Worm (Caenorhabditis elegans) whole organism, L1 larva: ENCODE measurements around the gene F08D12.3.

Experiments
- C04F5.9 ChIP-seq: sonication (generic microtip); optimal IDR thresholded peaks from 2 replicates; lab custom pipeline; 2016; ENCODE audit warnings: missing genetic modification characterization, missing compliant biosample characterization
- C34B4.2 ChIP-seq: sonication (generic microtip); optimal IDR thresholded peaks from 2 replicates; lab custom pipeline; 2017; ENCODE audit warnings: mild to moderate bottlenecking, missing genetic modification characterization, missing compliant biosample characterization
- Y116A8C.19 ChIP-seq: sonication (generic microtip); optimal IDR thresholded peaks from 2 replicates; lab custom pipeline; 2016; ENCODE audit warnings: missing compliant biosample characterization, missing genetic modification characterization, borderline replicate concordance
- alr-1 ChIP-seq: fragments of 200-800 bp; sonication (Bioruptor generic); optimal IDR thresholded peaks from 2 replicates; lab custom pipeline; 2018; ENCODE audit warnings: borderline replicate concordance, mild to moderate bottlenecking, missing genetic modification characterization, missing compliant biosample characterization
- ama-1 ChIP-seq: fragments of 150-350 bp; optimal IDR thresholded peaks from 2 replicates; lab custom pipeline; 2014
- ceh-8 ChIP-seq: fragments of 200-800 bp; sonication (Bioruptor generic); optimal IDR thresholded peaks from 2 replicates; lab custom pipeline; 2018; ENCODE audit warnings: mild to moderate bottlenecking, missing genetic modification characterization, moderate library complexity, missing compliant biosample characterization
- ceh-88 ChIP-seq: fragments of 200-800 bp; sonication (Bioruptor generic); IDR thresholded peaks from 2 replicates; pipeline ENCODE4 v1.3.6; 2022; ENCODE audit warnings: missing genetic modification characterization, missing compliant biosample characterization
- ceh-90 ChIP-seq: sonication (generic microtip); optimal IDR thresholded peaks from 2 replicates; lab custom pipeline; 2016; ENCODE audit warnings: missing genetic modification characterization, missing compliant biosample characterization
- ces-1 ChIP-seq: fragments of 150-350 bp; optimal IDR thresholded peaks from 2 replicates; lab custom pipeline; 2014; ENCODE audit warnings: missing biosample characterization, missing genetic modification reagents, missing genetic modification characterization
- dsc-1 ChIP-seq: sonication (generic microtip); optimal IDR thresholded peaks from 2 replicates; lab custom pipeline; 2016; ENCODE audit warnings: mild to moderate bottlenecking, missing genetic modification characterization, missing compliant biosample characterization
- efl-1 ChIP-seq, 4 experiments: fragments of 150-350 bp; optimal IDR thresholded peaks in 3 of 4; peaks in 1 of 4; 1 replicate in 1 of 4; 2 replicates in 3 of 4; lab custom pipeline; 2014; ENCODE audit warnings: missing biosample characterization in 2 of 4, missing genetic modification characterization in 2 of 4, missing genetic modification reagents in 2 of 4
- egl-13 ChIP-seq: sonication (generic microtip); optimal IDR thresholded peaks from 2 replicates; lab custom pipeline; 2016; ENCODE audit warnings: missing genotype, missing genetic modification reagents, missing genetic modification characterization, missing compliant biosample characterization
- egl-27 ChIP-seq, 2 experiments: fragments of 150-350 bp in 1 of 2; sonication (generic microtip); optimal IDR thresholded peaks; 3 replicates each; lab custom pipeline; 2017 to 2018; ENCODE audit warnings: missing biosample characterization in 2 of 2, missing genetic modification characterization in 2 of 2, missing genetic modification reagents in 2 of 2
- elt-2 ChIP-seq: sonication (generic microtip); optimal IDR thresholded peaks from 2 replicates; lab custom pipeline; 2016; ENCODE audit warnings: missing genetic modification characterization, mild to moderate bottlenecking, inconsistent platforms, missing compliant biosample characterization, missing genetic modification reagents
- ets-5 ChIP-seq: fragments of 200-800 bp; sonication (Bioruptor generic); IDR thresholded peaks from 2 replicates; pipeline ENCODE4 v1.3.6; 2022; ENCODE audit warnings: missing genetic modification characterization, missing compliant biosample characterization
- fkh-10 ChIP-seq: sonication (generic microtip); optimal IDR thresholded peaks from 2 replicates; lab custom pipeline; 2017; ENCODE audit warnings: missing biosample characterization, missing genetic modification reagents, missing genetic modification characterization
- grh-1 ChIP-seq: fragments of 200-800 bp; sonication (Bioruptor generic); IDR thresholded peaks from 2 replicates; pipeline ENCODE4 v1.3.6; 2022; ENCODE audit warnings: missing genetic modification reagents, missing genetic modification characterization, missing compliant biosample characterization
- hlh-17 ChIP-seq: fragments of 200-800 bp; sonication (Bioruptor generic); optimal IDR thresholded peaks from 2 replicates; lab custom pipeline; 2018; ENCODE audit warnings: missing genetic modification characterization, mild to moderate bottlenecking, missing compliant biosample characterization, moderate library complexity, borderline replicate concordance
- hpl-2 ChIP-seq: fragments of 150-350 bp; optimal IDR thresholded peaks from 2 replicates; lab custom pipeline; 2014; ENCODE audit warnings: missing biosample characterization, missing genetic modification reagents, missing genetic modification characterization
- isw-1 ChIP-seq: fragments of 200-800 bp; sonication (Bioruptor generic); IDR thresholded peaks from 2 replicates; pipeline ENCODE4 v1.3.6; 2022; ENCODE audit warnings: missing genetic modification characterization, missing compliant biosample characterization
- jun-1 ChIP-seq: fragments of 150-350 bp; optimal IDR thresholded peaks from 2 replicates; lab custom pipeline; 2014; ENCODE audit warnings: missing biosample characterization, missing genetic modification reagents, missing genetic modification characterization
- lin-13 ChIP-seq: fragments of 150-350 bp; optimal IDR thresholded peaks from 2 replicates; lab custom pipeline; 2014; ENCODE audit warnings: missing biosample characterization, missing genetic modification reagents, missing genetic modification characterization
- lin-35 ChIP-seq, 2 experiments: fragments of 150-350 bp; optimal IDR thresholded peaks; 2 replicates each; lab custom pipeline; 2014; ENCODE audit warnings: missing biosample characterization in 2 of 2, missing genetic modification characterization in 2 of 2, missing genetic modification reagents in 2 of 2
- lsy-2 ChIP-seq, 2 experiments: fragments of 150-350 bp; optimal IDR thresholded peaks; 2 replicates each; lab custom pipeline; 2014; ENCODE audit warnings: missing biosample characterization in 2 of 2, missing genetic modification characterization in 2 of 2
- mep-1 ChIP-seq: fragments of 150-350 bp; optimal IDR thresholded peaks from 2 replicates; lab custom pipeline; 2014; ENCODE audit warnings: missing biosample characterization, missing genetic modification characterization
- nhr-11 ChIP-seq: fragments of 150-350 bp; optimal IDR thresholded peaks from 2 replicates; lab custom pipeline; 2014; ENCODE audit warnings: missing biosample characterization, missing genetic modification characterization
- nhr-12 ChIP-seq: sonication (generic microtip); optimal IDR thresholded peaks from 2 replicates; lab custom pipeline; 2017; ENCODE audit warnings: missing biosample characterization, missing genetic modification characterization
- nhr-19 ChIP-seq: fragments of 200-800 bp; sonication (Bioruptor generic); conservative IDR thresholded peaks from 2 replicates; pipeline ENCODE4 v1.3.6; 2022; ENCODE audit warnings: missing genetic modification characterization, missing compliant biosample characterization
- nhr-237 ChIP-seq: fragments of 150-350 bp; optimal IDR thresholded peaks from 2 replicates; lab custom pipeline; 2014; ENCODE audit warnings: missing biosample characterization, missing genetic modification characterization
- nhr-71 ChIP-seq: sonication (generic microtip); optimal IDR thresholded peaks from 2 replicates; lab custom pipeline; 2016; ENCODE audit warnings: mild to moderate bottlenecking, missing genetic modification characterization, moderate library complexity, missing compliant biosample characterization
- nhr-76 ChIP-seq: sonication (generic microtip); optimal IDR thresholded peaks from 2 replicates; lab custom pipeline; 2017; ENCODE audit warnings: missing biosample characterization, missing genetic modification characterization
- nhr-77 ChIP-seq: fragments of 150-350 bp; optimal IDR thresholded peaks from 2 replicates; lab custom pipeline; 2014; ENCODE audit warnings: missing biosample characterization, missing genetic modification characterization
- nhr-84 ChIP-seq: sonication (generic microtip); optimal IDR thresholded peaks from 2 replicates; lab custom pipeline; 2017; ENCODE audit warnings: missing biosample characterization, missing genetic modification characterization
- nhr-85 ChIP-seq: sonication (generic microtip); peaks from one replicate; lab custom pipeline; 2016; ENCODE audit warnings: missing genetic modification characterization, inconsistent platforms, missing compliant biosample characterization
- nhr-90 ChIP-seq: sonication (generic microtip); optimal IDR thresholded peaks from 2 replicates; lab custom pipeline; 2016; ENCODE audit warnings: mild to moderate bottlenecking, missing genetic modification characterization, missing compliant biosample characterization; ENCODE audit not compliant: poor library complexity
- skn-1 ChIP-seq: fragments of 150-350 bp; optimal IDR thresholded peaks from 2 replicates; lab custom pipeline; 2014; ENCODE audit warnings: missing biosample characterization, missing genetic modification characterization
- snpc-4 ChIP-seq: fragments of 150-350 bp; optimal IDR thresholded peaks from 2 replicates; lab custom pipeline; 2014; ENCODE audit warnings: missing biosample characterization, missing genetic modification characterization
- snu-23 ChIP-seq: sonication (generic microtip); optimal IDR thresholded peaks from 2 replicates; lab custom pipeline; 2016; ENCODE audit warnings: missing genetic modification characterization, missing compliant biosample characterization
- sox-4 ChIP-seq: sonication (generic microtip); optimal IDR thresholded peaks from 2 replicates; lab custom pipeline; 2016; ENCODE audit warnings: missing genetic modification characterization, missing compliant biosample characterization
- swsn-7 ChIP-seq: sonication (generic microtip); optimal IDR thresholded peaks from 2 replicates; lab custom pipeline; 2016; ENCODE audit warnings: missing genetic modification characterization, missing compliant biosample characterization
- tbx-2 ChIP-seq: sonication (generic microtip); optimal IDR thresholded peaks from 2 replicates; lab custom pipeline; 2016; ENCODE audit warnings: missing genetic modification characterization, missing compliant biosample characterization
- unc-30 ChIP-seq: sonication (generic microtip); optimal IDR thresholded peaks from 2 replicates; lab custom pipeline; 2017; ENCODE audit warnings: missing biosample characterization, missing genetic modification characterization
- unc-62 ChIP-seq: fragments of 150-350 bp; optimal IDR thresholded peaks from 2 replicates; lab custom pipeline; 2014; ENCODE audit warnings: missing biosample characterization, missing genetic modification reagents, missing genetic modification characterization
- unc-86 ChIP-seq: sonication (generic microtip); optimal IDR thresholded peaks from 2 replicates; lab custom pipeline; 2016; ENCODE audit warnings: missing genetic modification characterization, missing compliant biosample characterization
- unc-98 ChIP-seq: fragments of 200-800 bp; sonication (Bioruptor generic); IDR thresholded peaks from 2 replicates; pipeline ENCODE4 v1.3.6; 2022; ENCODE audit warnings: missing genetic modification characterization, missing compliant biosample characterization
- vab-15 ChIP-seq: sonication (generic microtip); optimal IDR thresholded peaks from 2 replicates; lab custom pipeline; 2017; ENCODE audit warnings: missing genotype, mild to moderate bottlenecking, missing genetic modification characterization, missing compliant biosample characterization
- zip-4 ChIP-seq: fragments of 200-800 bp; sonication (Bioruptor generic); optimal IDR thresholded peaks from 2 replicates; lab custom pipeline; 2018; ENCODE audit warnings: mild to moderate bottlenecking, missing genetic modification characterization, moderate library complexity, missing compliant biosample characterization

F08D12.3 gene

DNA sequence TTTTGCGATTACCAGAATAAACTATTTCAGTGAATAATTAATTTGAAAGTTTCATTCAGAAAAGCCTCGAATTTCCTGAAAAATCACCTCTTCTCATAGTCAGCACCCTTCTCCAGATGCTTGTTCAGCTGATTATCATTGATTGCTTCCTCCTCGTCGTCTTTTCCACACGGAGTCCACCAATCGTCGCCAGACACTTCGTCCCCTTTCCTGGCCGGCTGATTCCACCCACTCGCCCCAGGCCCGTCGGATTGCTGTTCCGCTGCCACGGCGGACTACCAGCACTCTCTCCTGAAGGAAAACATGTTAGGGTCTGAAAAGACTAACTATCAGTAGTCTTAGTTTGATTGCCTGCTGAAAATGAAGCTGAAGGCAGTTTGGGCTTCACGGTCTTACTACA lies 1.5 kb downstream of the F08D12.3 start:
- TF ChIP-seq jun-1 (tag; lab: Kevin White, UChicago) (no peak), sox-4 (tag; lab: Kevin White, UChicago) (no peak), nhr-71 (tag; lab: Kevin White, UChicago) (no peak), hpl-2 (no peak), egl-13 (no peak), lin-13 (GFP tag; lab: Kevin White, UChicago) (no peak), ama-1 (lab: Kevin White, UChicago) (no peak), nhr-237 (tag; lab: Kevin White, UChicago) (no peak), snu-23 (GFP tag; lab: Kevin White, UChicago) (no peak), unc-98 (GFP tag; lab: Robert Waterston, UW) (no peak), nhr-85 (tag; lab: Kevin White, UChicago) (no peak), nhr-12 (tag; lab: Kevin White, UChicago) (no peak), dsc-1 (no peak), nhr-90 (tag; lab: Kevin White, UChicago) (no peak), nhr-84 (tag; lab: Kevin White, UChicago) (no peak), ceh-90 (tag; lab: Kevin White, UChicago) (no peak)

ce11 chrII:2781355-2781754 lies 2.0 kb downstream of the F08D12.3 start, which contains the start of gene F08D12.2:
F08D12.2 (plus strand) TSS chrII:2781655.
- TF ChIP-seq mep-1: no peak
- TF ChIP-seq swsn-7: no peak
- no peak for TF ChIP-seq unc-86 (tag; lab: Kevin White, UChicago)
- TF ChIP-seq nhr-11 (tag; lab: Kevin White, UChicago): no peak
- TF ChIP-seq C34B4.2 (tag; lab: Kevin White, UChicago): no peak
- no peak for TF ChIP-seq skn-1
- TF ChIP-seq egl-27 (tag; optimal IDR thresholded peaks at IDR 0.05; lab: Kevin White, UChicago): no peak
- TF ChIP-seq nhr-77 (tag; lab: Kevin White, UChicago): no peak
- TF ChIP-seq C04F5.9 (tag; lab: Kevin White, UChicago): no peak
- TF ChIP-seq ceh-8 (GFP tag; lab: Kevin White, UChicago): no peak
- no peak for TF ChIP-seq lin-13 (GFP tag; lab: Kevin White, UChicago)
- no peak for TF ChIP-seq elt-2 (tag; lab: Kevin White, UChicago)
- TF ChIP-seq snpc-4: no peak
- no peak for TF ChIP-seq ets-5 (GFP tag; lab: Robert Waterston, UW)
- no peak for TF ChIP-seq tbx-2 (tag; lab: Kevin White, UChicago)
- TF ChIP-seq nhr-76 (tag; lab: Kevin White, UChicago): no peak
- no peak for TF ChIP-seq ceh-88
- TF ChIP-seq Y116A8C.19 (tag; lab: Kevin White, UChicago): no peak
- TF ChIP-seq unc-30 (tag; lab: Kevin White, UChicago): no peak
- no peak for TF ChIP-seq fkh-10 (GFP tag; lab: Kevin White, UChicago)

ce11 chrII:2783380-2783779 lies 4.0 kb downstream of the F08D12.3 start:
- no peak for TF ChIP-seq zip-4
- TF ChIP-seq ces-1 (GFP tag; lab: Kevin White, UChicago): no peak
- TF ChIP-seq lin-35 (GFP tag; optimal IDR thresholded peaks at IDR 0.05; lab: Kevin White, UChicago): no peak
- no peak for TF ChIP-seq vab-15
- TF ChIP-seq jun-1 (tag; lab: Kevin White, UChicago): no peak
- TF ChIP-seq nhr-237 (tag; lab: Kevin White, UChicago): no peak
- no peak for TF ChIP-seq nhr-19
- TF ChIP-seq lsy-2 (tag; optimal IDR thresholded peaks at IDR 0.05; lab: Kevin White, UChicago): no peak
- TF ChIP-seq grh-1: no peak
- no peak for TF ChIP-seq efl-1 (optimal IDR thresholded peaks at IDR 0.05; lab: Kevin White, UChicago)
- no peak for TF ChIP-seq efl-1 (GFP tag; optimal IDR thresholded peaks at IDR 0.05 in 1 of 2; lab: Kevin White, UChicago)
- no peak for TF ChIP-seq ceh-88
- TF ChIP-seq unc-62 (GFP tag; lab: Kevin White, UChicago): no peak
- no peak for TF ChIP-seq isw-1 (GFP tag; lab: Robert Waterston, UW)
- TF ChIP-seq C04F5.9 (tag; lab: Kevin White, UChicago): no peak
- TF ChIP-seq alr-1 (tag; lab: Kevin White, UChicago): no peak
- TF ChIP-seq hlh-17: no peak
- no peak for TF ChIP-seq nhr-77 (tag; lab: Kevin White, UChicago)
- TF ChIP-seq, all 84 proteins: peak for 0
